Fruit fly (Drosophila melanogaster) whole organism, embryonic: ENCODE data around the gene yellow-b.

Experiments
- Abd-B ChIP-seq: fragments of 200-800 bp; sonication (Bioruptor generic); optimal IDR thresholded peaks from 2 replicates; lab custom pipeline; 2018; ENCODE audit warnings: missing biosample characterization, mild to moderate bottlenecking, missing genetic modification characterization, moderate library complexity
- Ada2b ChIP-seq: fragments of 200-800 bp; sonication (Bioruptor generic); IDR thresholded peaks from 2 replicates; pipeline ENCODE4 v1.3.6; 2022; ENCODE audit warnings: missing biosample characterization, missing genetic modification characterization
- BEAF-32 ChIP-seq: fragments of 200-800 bp; sonication (Bioruptor generic); optimal IDR thresholded peaks from 3 replicates; lab custom pipeline; 2017; ENCODE audit warnings: missing biosample characterization, missing genetic modification characterization, mild to moderate bottlenecking, moderate library complexity, missing genetic modification reagents
- CG10462 ChIP-seq: fragments of 200-800 bp; sonication (Bioruptor generic); optimal IDR thresholded peaks from 2 replicates; lab custom pipeline; 2016; ENCODE audit warnings: missing biosample characterization, missing genetic modification characterization
- CG10959 ChIP-seq: fragments of 200-800 bp; sonication (Bioruptor generic); IDR thresholded peaks from 2 replicates; pipeline ENCODE4 v1.3.6; 2022; ENCODE audit warnings: missing biosample characterization, missing genetic modification characterization
- CG11560 ChIP-seq: fragments of 200-800 bp; sonication (Bioruptor generic); IDR thresholded peaks from 3 replicates; pipeline ENCODE4 v1.3.6; 2022; ENCODE audit warnings: missing biosample characterization, missing genetic modification characterization
- CG12391 ChIP-seq: fragments of 200-800 bp; sonication (Bioruptor generic); optimal IDR thresholded peaks from 3 replicates; lab custom pipeline; 2018; ENCODE audit warnings: missing biosample characterization, mild to moderate bottlenecking, missing genetic modification characterization, moderate library complexity
- CG12659 ChIP-seq: fragments of 200-800 bp; sonication (Bioruptor generic); optimal IDR thresholded peaks from 3 replicates; lab custom pipeline; 2017; ENCODE audit warnings: mild to moderate bottlenecking, missing biosample characterization, missing genetic modification reagents, missing genetic modification characterization
- CG13424 ChIP-seq: fragments of 200-800 bp; sonication (Bioruptor generic); optimal IDR thresholded peaks from 2 replicates; lab custom pipeline; 2019; ENCODE audit warnings: missing biosample characterization, mild to moderate bottlenecking, missing genetic modification characterization, moderate library complexity
- CG14710 ChIP-seq: fragments of 200-800 bp; sonication (Bioruptor generic); optimal IDR thresholded peaks from 3 replicates; lab custom pipeline; 2019; ENCODE audit warnings: missing biosample characterization, mild to moderate bottlenecking, missing genetic modification characterization, moderate library complexity
- CG14860 ChIP-seq: fragments of 200-800 bp; sonication (Bioruptor generic); IDR thresholded peaks from 3 replicates; pipeline ENCODE4 v1.3.6; 2022; ENCODE audit warnings: missing biosample characterization, missing genetic modification characterization; ENCODE audit not compliant: partially characterized antibody
- CG14965 ChIP-seq: fragments of 200-800 bp; sonication (Bioruptor generic); optimal IDR thresholded peaks from 2 replicates; lab custom pipeline; 2016; ENCODE audit warnings: missing biosample characterization, missing genetic modification characterization, borderline replicate concordance
- CG17328 ChIP-seq: fragments of 200-800 bp; sonication (Bioruptor generic); IDR thresholded peaks from 2 replicates; pipeline ENCODE4 v1.3.6; 2022; ENCODE audit warnings: missing biosample characterization, missing genetic modification characterization
- CG18764 ChIP-seq: fragments of 200-800 bp; sonication (Bioruptor generic); optimal IDR thresholded peaks from 3 replicates; lab custom pipeline; 2016; ENCODE audit warnings: missing biosample characterization, missing genetic modification characterization
- CG2712 ChIP-seq: fragments of 200-800 bp; optimal IDR thresholded peaks from 3 replicates; lab custom pipeline; 2019; ENCODE audit warnings: missing biosample characterization, mild to moderate bottlenecking, missing genetic modification characterization, moderate library complexity
- CG31388 ChIP-seq: fragments of 200-800 bp; sonication (Bioruptor generic); optimal IDR thresholded peaks from 2 replicates; lab custom pipeline; 2016; ENCODE audit warnings: missing biosample characterization, missing genetic modification characterization
- CG32767 ChIP-seq: fragments of 200-800 bp; sonication (Bioruptor generic); IDR thresholded peaks from 2 replicates; pipeline ENCODE4 v1.3.6; 2022; ENCODE audit warnings: missing biosample characterization, missing genetic modification characterization
- CG3726 ChIP-seq: fragments of 200-800 bp; sonication (Bioruptor generic); IDR thresholded peaks from 3 replicates; pipeline ENCODE4, ENCODE4 v1.3.6; 2022; ENCODE audit warnings: missing biosample characterization, missing genetic modification characterization
- CG3847 ChIP-seq: fragments of 200-800 bp; sonication (Bioruptor generic); IDR thresholded peaks from 2 replicates; pipeline ENCODE4 v1.3.6; 2022; ENCODE audit warnings: missing biosample characterization, missing genetic modification characterization
- CG4328 ChIP-seq: fragments of 200-800 bp; sonication (Bioruptor generic); optimal IDR thresholded peaks from 3 replicates; lab custom pipeline; 2017; ENCODE audit warnings: missing biosample characterization, missing genetic modification reagents, missing genetic modification characterization
- CG4360 ChIP-seq: fragments of 200-800 bp; sonication (Bioruptor generic); IDR thresholded peaks from 2 replicates; pipeline ENCODE4 v1.3.6; 2022; ENCODE audit warnings: missing biosample characterization, missing genetic modification characterization
- CG4854 ChIP-seq: fragments of 200-800 bp; sonication (Bioruptor generic); optimal IDR thresholded peaks from 2 replicates; lab custom pipeline; 2016; ENCODE audit warnings: missing biosample characterization, missing genetic modification characterization, inconsistent platforms
- CG5953 ChIP-seq: fragments of 200-800 bp; sonication (Bioruptor generic); IDR thresholded peaks from 2 replicates; pipeline ENCODE4 v1.3.6; 2022; ENCODE audit warnings: missing biosample characterization, missing genetic modification characterization
- CG6683 ChIP-seq: fragments of 200-800 bp; sonication (Bioruptor generic); optimal IDR thresholded peaks from 2 replicates; lab custom pipeline; 2017; ENCODE audit warnings: missing biosample characterization, mild to moderate bottlenecking, missing genetic modification characterization, missing genetic modification reagents
- CG8089 ChIP-seq: fragments of 200-800 bp; sonication (Bioruptor generic); optimal IDR thresholded peaks from 3 replicates; lab custom pipeline; 2016; ENCODE audit warnings: missing biosample characterization, missing genetic modification characterization
- CG9797 ChIP-seq: fragments of 200-800 bp; sonication (Bioruptor generic); optimal IDR thresholded peaks from 3 replicates; lab custom pipeline; 2018; ENCODE audit warnings: missing biosample characterization, mild to moderate bottlenecking, missing genetic modification characterization
- CG9932 ChIP-seq: fragments of 200-800 bp; sonication (Bioruptor generic); IDR thresholded peaks from 2 replicates; pipeline ENCODE4 v1.3.6; 2022; ENCODE audit warnings: missing biosample characterization, missing genetic modification characterization
- Fer3 ChIP-seq: fragments of 200-800 bp; sonication (Bioruptor generic); optimal IDR thresholded peaks from 2 replicates; lab custom pipeline; 2018; ENCODE audit warnings: missing biosample characterization, mild to moderate bottlenecking, missing genetic modification characterization, moderate library complexity
- Lim3 ChIP-seq: fragments of 200-800 bp; sonication (Bioruptor generic); IDR thresholded peaks from 2 replicates; pipeline ENCODE4 v1.3.6; 2022; ENCODE audit warnings: missing biosample characterization, missing genetic modification characterization
- Pdp1 ChIP-seq, 2 experiments: fragments of 200-800 bp; sonication (Bioruptor generic); optimal IDR thresholded peaks; 3 replicates each; lab custom pipeline; 2016; ENCODE audit warnings: missing biosample characterization in 2 of 2, missing genetic modification characterization in 2 of 2, mild to moderate bottlenecking in 1 of 2, moderate library complexity in 1 of 2
- Ravus ChIP-seq: fragments of 200-800 bp; sonication (Bioruptor generic); IDR thresholded peaks from 2 replicates; pipeline ENCODE4 v1.3.6; 2022; ENCODE audit warnings: missing biosample characterization, missing genetic modification characterization
- Rfx ChIP-seq: fragments of 200-800 bp; sonication (Bioruptor generic); IDR thresholded peaks from 2 replicates; pipeline ENCODE4 v1.3.6; 2022; ENCODE audit warnings: missing biosample characterization, missing genetic modification characterization
- Scr ChIP-seq: fragments of 200-800 bp; sonication (Bioruptor generic); IDR thresholded peaks from 2 replicates; pipeline ENCODE4 v1.3.6; 2022; ENCODE audit warnings: missing biosample characterization, missing genetic modification characterization; ENCODE audit not compliant: partially characterized antibody
- Six4 ChIP-seq: fragments of 200-800 bp; sonication (Bioruptor generic); optimal IDR thresholded peaks from 2 replicates; lab custom pipeline; 2016; ENCODE audit warnings: missing biosample characterization, missing genetic modification characterization
- Sry-δ ChIP-seq: fragments of 200-800 bp; sonication (Bioruptor generic); optimal IDR thresholded peaks from 2 replicates; lab custom pipeline; 2016; ENCODE audit warnings: missing biosample characterization, missing genetic modification characterization
- Tbp ChIP-seq: fragments of >200 bp; optimal IDR thresholded peaks from 2 replicates; lab custom pipeline; 2018; ENCODE audit warnings: missing biosample characterization, missing genetic modification characterization
- Xbp1 ChIP-seq: fragments of 200-800 bp; sonication (Bioruptor generic); optimal IDR thresholded peaks from 3 replicates; lab custom pipeline; 2016; ENCODE audit warnings: missing biosample characterization, mild to moderate bottlenecking, missing genetic modification characterization
- fd102C ChIP-seq: fragments of 200-800 bp; sonication (Bioruptor generic); optimal IDR thresholded peaks from 2 replicates; lab custom pipeline; 2018; ENCODE audit warnings: missing biosample characterization, mild to moderate bottlenecking, missing genetic modification characterization, moderate library complexity
- fru ChIP-seq: fragments of >200 bp; optimal IDR thresholded peaks from 2 replicates; lab custom pipeline; 2017
- gfzf ChIP-seq: fragments of 200-800 bp; sonication (Bioruptor generic); optimal IDR thresholded peaks from 2 replicates; lab custom pipeline; 2016; ENCODE audit warnings: missing biosample characterization, mild to moderate bottlenecking, missing genetic modification characterization, moderate library complexity
- ind ChIP-seq: fragments of 200-800 bp; sonication (Bioruptor generic); optimal IDR thresholded peaks from 3 replicates; lab custom pipeline; 2016; ENCODE audit warnings: missing biosample characterization, missing genetic modification characterization
- nerfin-1 ChIP-seq: fragments of 200-800 bp; sonication (Bioruptor generic); optimal IDR thresholded peaks from 3 replicates; lab custom pipeline; 2019; ENCODE audit warnings: missing biosample characterization, mild to moderate bottlenecking, missing genetic modification characterization, moderate library complexity
- pnt ChIP-seq: fragments of 200-800 bp; sonication (Bioruptor generic); optimal IDR thresholded peaks from 3 replicates; lab custom pipeline; 2016; ENCODE audit warnings: missing biosample characterization, missing genetic modification characterization
- pzg ChIP-seq: fragments of 200-800 bp; sonication (Bioruptor generic); optimal IDR thresholded peaks from 3 replicates; lab custom pipeline; 2018; ENCODE audit warnings: missing biosample characterization, mild to moderate bottlenecking, missing genetic modification characterization, moderate library complexity
- ro ChIP-seq: fragments of 200-800 bp; sonication (Bioruptor generic); IDR thresholded peaks from 2 replicates; pipeline ENCODE4 v1.3.6; 2022; ENCODE audit warnings: missing biosample characterization, missing genetic modification characterization
- slbo ChIP-seq: fragments of 200-800 bp; sonication (Bioruptor generic); IDR thresholded peaks from 2 replicates; pipeline ENCODE4 v1.3.6; 2022; ENCODE audit warnings: missing biosample characterization, missing genetic modification characterization
- so ChIP-seq: fragments of 200-800 bp; sonication (Bioruptor generic); IDR thresholded peaks from 3 replicates; pipeline ENCODE4 v1.3.6; 2022; ENCODE audit warnings: missing biosample characterization, missing genetic modification characterization
- tin ChIP-seq: fragments of 200-800 bp; sonication (Bioruptor generic); optimal IDR thresholded peaks from 3 replicates; lab custom pipeline; 2016; ENCODE audit warnings: missing biosample characterization, missing genetic modification characterization
- unc-4 ChIP-seq: fragments of 200-800 bp; sonication (Bioruptor generic); IDR thresholded peaks from 2 replicates; pipeline ENCODE4 v1.3.6; 2022; ENCODE audit warnings: missing biosample characterization, missing genetic modification characterization; ENCODE audit not compliant: partially characterized antibody
- usp ChIP-seq: fragments of >200 bp; optimal IDR thresholded peaks from 2 replicates; lab custom pipeline; 2017; ENCODE audit warnings: missing biosample characterization, missing genetic modification characterization

Gene yellow-b

dm6 chr2L:16727578-16728023 is 26.5 kb upstream of the yellow-b start, which contains the start of gene VhaSFD (continued):
- TF ChIP-seq CG9932 (GFP tag; lab: Robert Waterston, UW) (peak; percentile 53), CG10462 (GFP tag; lab: Kevin White, UChicago) (no peak), CG3847 (GFP tag; lab: Robert Waterston, UW) (peak; percentile 40; the same call in 1 of the 2 replicates), gfzf (GFP tag; lab: Kevin White, UChicago) (peak; percentile 19), fru (lab: Kevin White, UChicago) (no peak), CG18764 (GFP tag; lab: Kevin White, UChicago) (no peak), so (GFP tag; lab: Robert Waterston, UW) (0 out of 3 replicates have a peak, but pooled peaks have one; percentile 22), CG12391 (tag; lab: Kevin White, UChicago) (peak; percentile 44), ind (GFP tag; lab: Kevin White, UChicago) (no peak), CG10959 (GFP tag; lab: Robert Waterston, UW) (no peak), tin (GFP tag; lab: Kevin White, UChicago) (peak; percentile 5), CG8089 (GFP tag; lab: Kevin White, UChicago) (no peak), nerfin-1 (tag; lab: Kevin White, UChicago) (peak; percentile 5), Ravus (GFP tag; lab: Robert Waterston, UW) (no peak), CG13424 (tag; lab: Kevin White, UChicago) (peak; percentile 5), ro (no peak), CG3726 (GFP tag; lab: Robert Waterston, UW) (no peak), CG17328 (GFP tag; lab: Robert Waterston, UW) (0 out of 2 replicates have a peak, but pooled peaks have one; percentile 7), CG14710 (peak; percentile 58), CG31388 (GFP tag; lab: Kevin White, UChicago) (no peak), CG2712 (tag; lab: Kevin White, UChicago) (peak; percentile 62), Xbp1 (GFP tag; lab: Kevin White, UChicago) (peak; percentile 30), Ada2b (GFP tag; lab: Robert Waterston, UW) (no peak), Abd-B (GFP tag; lab: Kevin White, UChicago) (no peak), Six4 (GFP tag; lab: Kevin White, UChicago) (no peak), usp (GFP tag; lab: Kevin White, UChicago) (no peak), Fer3 (no peak), Sry-δ (GFP tag; lab: Kevin White, UChicago) (peak; percentile 23), CG11560 (tag; lab: Robert Waterston, UW) (peak; percentile 99), Pdp1 (GFP tag; optimal IDR thresholded peaks at IDR 0.05; lab: Kevin White, UChicago) (peak in 1 of 2 experiments; percentile 57), Scr (GFP tag; lab: Robert Waterston, UW) (peak; percentile 49), Tbp (GFP tag; lab: Kevin White, UChicago) (no peak), CG6683 (GFP tag; lab: Kevin White, UChicago) (peak; percentile 7), CG14965 (no peak), slbo (GFP tag; lab: Robert Waterston, UW) (peak; percentile 35; the same call in 1 of the 2 replicates), BEAF-32 (GFP tag; lab: Kevin White, UChicago) (peak; percentile 62), CG4360 (no peak), unc-4 (peak; percentile 75), CG4328 (GFP tag; lab: Kevin White, UChicago) (peak; percentile 7), CG12659 (peak; percentile 63), CG4854 (GFP tag; lab: Kevin White, UChicago) (no peak), pzg (GFP tag; lab: Kevin White, UChicago) (peak; percentile 85), Rfx (GFP tag; lab: Robert Waterston, UW) (peak; percentile 59; the same call in 1 of the 2 replicates), CG32767 (GFP tag; lab: Robert Waterston, UW) (0 out of 2 replicates have a peak, but pooled peaks have one; percentile 14), CG5953 (GFP tag; lab: Robert Waterston, UW) (no peak), pnt (no peak), Lim3 (GFP tag; lab: Robert Waterston, UW) (no peak), fd102C (GFP tag; lab: Kevin White, UChicago) (no peak), CG14860 (GFP tag; lab: Robert Waterston, UW) (peak; percentile 47; the same call in 2 of the 3 replicates), CG9797 (GFP tag; lab: Kevin White, UChicago) (peak; percentile 56)
